Worm (Caenorhabditis elegans): ENCODE data around the gene ddx-23.

Gene ddx-23

DNA sequence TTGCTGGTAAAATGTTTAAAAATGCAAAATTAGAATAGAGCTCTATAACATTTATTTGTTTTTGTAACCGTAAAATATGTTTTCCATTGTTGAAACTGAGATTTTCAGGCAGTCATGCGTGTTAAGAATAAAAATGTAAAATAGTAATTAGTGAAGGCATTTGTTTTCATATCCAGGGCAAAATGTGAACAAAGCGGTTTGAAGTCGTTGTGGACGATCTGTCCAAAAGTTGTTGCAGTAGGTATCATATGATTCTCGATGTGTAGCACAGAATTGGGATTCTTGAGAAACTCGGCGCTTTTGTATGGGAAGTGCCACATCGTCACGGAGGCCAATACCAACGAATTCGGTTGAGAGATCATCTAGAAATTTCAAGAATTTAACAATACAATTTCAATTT is 29.2 kb upstream of the ddx-23 start:
- TF ChIP-seq madf-6 (GFP tag; IDR thresholded peaks at IDR 0.05) (peak; percentile 57; the same call in 1 of the 2 replicates), K11D2.4 (GFP tag; IDR thresholded peaks at IDR 0.05) (no peak), pbrm-1 (GFP tag; IDR thresholded peaks at IDR 0.05) (0 out of 2 replicates have a peak, but pooled peaks have one; percentile 34), him-1 (tag; optimal IDR thresholded peaks at IDR 0.05) (peak; percentile 25), hrde-1 (tag; optimal IDR thresholded peaks at IDR 0.05; ENCODE audit: borderline replicate concordance) (peak; percentile 30), hsf-1 (GFP tag; IDR thresholded peaks at IDR 0.05) (0 out of 2 replicates have a peak, but pooled peaks have one; percentile 50), athp-1 (tag; optimal IDR thresholded peaks at IDR 0.05) (peak; percentile 39), F10E7.11 (tag; optimal IDR thresholded peaks at IDR 0.05) (no peak), madf-3 (GFP tag; IDR thresholded peaks at IDR 0.05) (0 out of 2 replicates have a peak, but pooled peaks have one; percentile 55), F52B5.7 (tag; optimal IDR thresholded peaks at IDR 0.05) (peak; percentile 14), ekl-4 (GFP tag; IDR thresholded peaks at IDR 0.05) (0 out of 2 replicates have a peak, but pooled peaks have one; percentile 28)

DNA sequence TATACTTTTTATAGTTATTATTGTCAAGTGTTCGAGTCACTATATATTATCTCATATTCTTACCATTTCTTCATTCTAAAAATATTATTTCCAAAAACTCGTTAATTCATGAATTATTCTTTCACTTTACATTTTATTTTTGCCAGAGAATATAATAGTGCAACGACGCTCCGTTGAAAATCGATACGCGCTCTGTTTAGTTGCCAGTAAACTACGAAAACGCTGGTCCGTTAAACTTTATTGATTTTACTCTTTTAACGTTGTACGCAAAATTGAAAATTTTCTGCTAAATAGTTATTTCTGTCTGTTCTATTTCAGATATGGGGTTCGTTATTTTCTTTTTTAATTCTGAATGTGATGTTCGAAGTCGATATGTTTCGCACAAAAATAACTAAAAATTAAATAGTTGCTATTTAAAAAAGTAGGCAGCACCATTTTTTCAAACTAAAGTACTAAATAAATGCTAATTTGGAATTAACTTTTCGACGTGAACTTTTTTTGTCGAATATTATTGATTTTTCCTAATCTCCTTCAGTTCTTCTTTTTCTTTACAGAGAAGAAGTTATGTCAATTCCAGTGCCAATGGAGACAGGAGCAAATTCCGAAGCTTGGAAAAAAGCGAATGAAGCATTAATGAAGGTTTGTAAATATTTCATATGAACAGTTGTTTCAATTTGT is 26.4 kb upstream of the ddx-23 start, which contains the start of gene hpo-10:
hpo-10 (plus strand) TSS at position 199 of the 678 bp plus-strand sequence.
- TF ChIP-seq hsf-1 (GFP tag; IDR thresholded peaks at IDR 0.05) (0 out of 2 replicates have a peak, but pooled peaks have one; percentile 38), K12H6.12 (tag; optimal IDR thresholded peaks at IDR 0.05) (no peak), mcd-1 (GFP tag; IDR thresholded peaks at IDR 0.05) (peak; percentile 21; the same call in 1 of the 2 replicates), ceh-40 (GFP tag; IDR thresholded peaks at IDR 0.05) (no peak), nfyb-1 (GFP tag; IDR thresholded peaks at IDR 0.05) (no peak), hmg-20 (GFP tag; IDR thresholded peaks at IDR 0.05) (no peak), zfh-2 (GFP tag; conservative IDR thresholded peaks at IDR 0.05) (no peak), snpc-1.3 (tag; optimal IDR thresholded peaks at IDR 0.05; ENCODE audit: insufficient read depth) (no peak), F23B12.7 (tag; optimal IDR thresholded peaks at IDR 0.05; ENCODE audit: insufficient read depth) (no peak), C17E4.6 (GFP tag; IDR thresholded peaks at IDR 0.05) (no peak), rcor-1 (GFP tag; IDR thresholded peaks at IDR 0.05) (no peak), egl-44 (GFP tag; IDR thresholded peaks at IDR 0.05) (no peak), madf-6 (GFP tag; IDR thresholded peaks at IDR 0.05) (peak; percentile 36; the same call in 1 of the 2 replicates), F33H1.4 (GFP tag; IDR thresholded peaks at IDR 0.05) (no peak), snpc-3.4 (tag; optimal IDR thresholded peaks at IDR 0.05) (no peak), cebp-1 (GFP tag; IDR thresholded peaks at IDR 0.05) (no peak), cebp-1 (tag; optimal IDR thresholded peaks at IDR 0.05) (no peak), F52B5.7 (tag; optimal IDR thresholded peaks at IDR 0.05) (no peak), Y67H2A.10 (GFP tag; conservative IDR thresholded peaks at IDR 0.05) (no peak), ceh-91 (GFP tag; IDR thresholded peaks at IDR 0.05) (no peak), lsl-1 (GFP tag; optimal IDR thresholded peaks at IDR 0.05) (no peak), lin-40 (tag; optimal IDR thresholded peaks at IDR 0.05) (peak; percentile 3), let-607 (tag; optimal IDR thresholded peaks at IDR 0.05) (peak in 1 of 2 experiments; percentile 5), Y79H2A.3 (GFP tag; conservative IDR thresholded peaks at IDR 0.05) (no peak), ztf-3 (GFP tag; optimal IDR thresholded peaks at IDR 0.05) (no peak), F55B11.4 (tag; optimal IDR thresholded peaks at IDR 0.05; ENCODE audit: borderline replicate concordance, insufficient read depth) (no peak), T26A5.8 (tag; optimal IDR thresholded peaks at IDR 0.05) (no peak), chd-7 (tag; optimal IDR thresholded peaks at IDR 0.05) (no peak), lsy-27 (tag; optimal IDR thresholded peaks at IDR 0.05; ENCODE audit: borderline replicate concordance, insufficient read depth) (no peak), lin-35 (GFP tag; optimal IDR thresholded peaks at IDR 0.05) (peak in 1 of 3 experiments; percentile 15), attf-3 (GFP tag; conservative IDR thresholded peaks at IDR 0.05) (peak; percentile 83), dpff-1 (tag; optimal IDR thresholded peaks at IDR 0.05) (peak; percentile 31), mes-4 (tag; optimal IDR thresholded peaks at IDR 0.05) (no peak), die-1 (tag; optimal IDR thresholded peaks at IDR 0.05) (no peak), ztf-18 (tag; optimal IDR thresholded peaks at IDR 0.05) (no peak), B0336.3 (GFP tag; IDR thresholded peaks at IDR 0.05) (no peak)

All from whole organism, young adult.